Worm (Caenorhabditis elegans) whole organism, L1 larva: ENCODE results near the gene W09C2.8.
A peak's percentile ranks its signal among the peaks of the same experiment; 100 is the strongest.

Experiments used
- C34B4.2 ChIP-seq: sonication (generic microtip); optimal IDR thresholded peaks from 2 replicates; lab custom pipeline; 2017; ENCODE audit warnings: mild to moderate bottlenecking, missing genetic modification characterization, missing compliant biosample characterization
- F16B12.6 ChIP-seq: fragments of 150-350 bp; optimal IDR thresholded peaks from 2 replicates; lab custom pipeline; 2014; ENCODE audit warnings: missing biosample characterization, missing genetic modification characterization
- aha-1 ChIP-seq: fragments of 150-350 bp; optimal IDR thresholded peaks from 2 replicates; lab custom pipeline; 2014; ENCODE audit warnings: missing biosample characterization, missing genetic modification characterization
- aly-2 ChIP-seq: fragments of 150-350 bp; optimal IDR thresholded peaks from 2 replicates; lab custom pipeline; 2014; ENCODE audit warnings: missing biosample characterization, missing genetic modification characterization
- blmp-1 ChIP-seq: fragments of 150-350 bp; optimal IDR thresholded peaks from 2 replicates; lab custom pipeline; 2014; ENCODE audit warnings: missing biosample characterization, missing genetic modification characterization
- ceh-63 ChIP-seq: fragments of 200-800 bp; sonication (Bioruptor generic); optimal IDR thresholded peaks from 2 replicates; lab custom pipeline; 2018; ENCODE audit warnings: mild to moderate bottlenecking, missing genetic modification characterization, missing compliant biosample characterization
- ceh-8 ChIP-seq: fragments of 200-800 bp; sonication (Bioruptor generic); optimal IDR thresholded peaks from 2 replicates; lab custom pipeline; 2018; ENCODE audit warnings: mild to moderate bottlenecking, missing genetic modification characterization, moderate library complexity, missing compliant biosample characterization
- ceh-82 ChIP-seq, 3 experiments: fragments of 150-350 bp in 1 of 3; sonication (generic microtip) in 2 of 3; optimal IDR thresholded peaks; 2 replicates each; lab custom pipeline; 2014 to 2017; ENCODE audit warnings: missing biosample characterization in 3 of 3, missing genetic modification characterization in 3 of 3
- ceh-88 ChIP-seq: fragments of 200-800 bp; sonication (Bioruptor generic); IDR thresholded peaks from 2 replicates; pipeline ENCODE4 v1.3.6; 2022; ENCODE audit warnings: missing genetic modification characterization, missing compliant biosample characterization
- dpl-1 ChIP-seq, 3 experiments: fragments of 150-350 bp in 2 of 3; sonication (generic microtip) in 1 of 3; optimal IDR thresholded peaks; 2 replicates each; lab custom pipeline; 2014 to 2017; ENCODE audit warnings: missing biosample characterization in 3 of 3, missing genetic modification characterization in 3 of 3, missing genetic modification reagents in 3 of 3
- dsc-1 ChIP-seq: sonication (generic microtip); optimal IDR thresholded peaks from 2 replicates; lab custom pipeline; 2016; ENCODE audit warnings: mild to moderate bottlenecking, missing genetic modification characterization, missing compliant biosample characterization
- egl-13 ChIP-seq: sonication (generic microtip); optimal IDR thresholded peaks from 2 replicates; lab custom pipeline; 2016; ENCODE audit warnings: missing genotype, missing genetic modification reagents, missing genetic modification characterization, missing compliant biosample characterization
- egl-27 ChIP-seq, 2 experiments: fragments of 150-350 bp in 1 of 2; sonication (generic microtip); optimal IDR thresholded peaks; 3 replicates each; lab custom pipeline; 2017 to 2018; ENCODE audit warnings: missing biosample characterization in 2 of 2, missing genetic modification characterization in 2 of 2, missing genetic modification reagents in 2 of 2
- elt-3 ChIP-seq, 6 experiments: fragments of 150-350 bp in 1 of 6; sonication (generic microtip); optimal IDR thresholded peaks; 2 replicates each; lab custom pipeline; 2017 to 2018; ENCODE audit warnings: missing biosample characterization in 6 of 6, missing genetic modification characterization in 6 of 6, inconsistent platforms in 1 of 6
- ets-5 ChIP-seq: fragments of 200-800 bp; sonication (Bioruptor generic); IDR thresholded peaks from 2 replicates; pipeline ENCODE4 v1.3.6; 2022; ENCODE audit warnings: missing genetic modification characterization, missing compliant biosample characterization
- fkh-10 ChIP-seq: sonication (generic microtip); optimal IDR thresholded peaks from 2 replicates; lab custom pipeline; 2017; ENCODE audit warnings: missing biosample characterization, missing genetic modification reagents, missing genetic modification characterization
- fkh-8 ChIP-seq: sonication (generic microtip); optimal IDR thresholded peaks from 2 replicates; lab custom pipeline; 2016; ENCODE audit warnings: mild to moderate bottlenecking, missing genetic modification characterization, missing compliant biosample characterization
- hlh-17 ChIP-seq: fragments of 200-800 bp; sonication (Bioruptor generic); optimal IDR thresholded peaks from 2 replicates; lab custom pipeline; 2018; ENCODE audit warnings: missing genetic modification characterization, mild to moderate bottlenecking, missing compliant biosample characterization, moderate library complexity, borderline replicate concordance
- hlh-4 ChIP-seq: sonication (generic microtip); optimal IDR thresholded peaks from 2 replicates; lab custom pipeline; 2016; ENCODE audit warnings: mild to moderate bottlenecking, missing genetic modification characterization, missing compliant biosample characterization
- hpl-2 ChIP-seq: fragments of 150-350 bp; optimal IDR thresholded peaks from 2 replicates; lab custom pipeline; 2014; ENCODE audit warnings: missing biosample characterization, missing genetic modification reagents, missing genetic modification characterization
- isw-1 ChIP-seq: fragments of 200-800 bp; sonication (Bioruptor generic); IDR thresholded peaks from 2 replicates; pipeline ENCODE4 v1.3.6; 2022; ENCODE audit warnings: missing genetic modification characterization, missing compliant biosample characterization
- lir-3 ChIP-seq: sonication (generic microtip); optimal IDR thresholded peaks from 2 replicates; lab custom pipeline; 2016; ENCODE audit warnings: mild to moderate bottlenecking, missing genetic modification characterization, moderate library complexity, missing compliant biosample characterization; ENCODE audit not compliant: poor library complexity
- lsy-2 ChIP-seq, 2 experiments: fragments of 150-350 bp; optimal IDR thresholded peaks; 2 replicates each; lab custom pipeline; 2014; ENCODE audit warnings: missing biosample characterization in 2 of 2, missing genetic modification characterization in 2 of 2
- mab-9 ChIP-seq: fragments of 200-800 bp; sonication (Bioruptor generic); IDR thresholded peaks from 2 replicates; pipeline ENCODE4 v1.3.6; 2022; ENCODE audit warnings: missing genetic modification reagents, missing genetic modification characterization, missing compliant biosample characterization
- mdl-1 ChIP-seq, 2 experiments: fragments of 150-350 bp; optimal IDR thresholded peaks; 2 replicates each; lab custom pipeline; 2014 to 2017; ENCODE audit warnings: missing biosample characterization in 2 of 2, missing genetic modification characterization in 2 of 2, inconsistent platforms in 1 of 2
- mef-2 ChIP-seq: fragments of 150-350 bp; optimal IDR thresholded peaks from 2 replicates; lab custom pipeline; 2014; ENCODE audit warnings: missing biosample characterization, missing genetic modification characterization
- nhr-11 ChIP-seq: fragments of 150-350 bp; optimal IDR thresholded peaks from 2 replicates; lab custom pipeline; 2014; ENCODE audit warnings: missing biosample characterization, missing genetic modification characterization
- nhr-19 ChIP-seq: fragments of 200-800 bp; sonication (Bioruptor generic); conservative IDR thresholded peaks from 2 replicates; pipeline ENCODE4 v1.3.6; 2022; ENCODE audit warnings: missing genetic modification characterization, missing compliant biosample characterization
- nhr-28 ChIP-seq: fragments of 150-350 bp; optimal IDR thresholded peaks from 2 replicates; lab custom pipeline; 2014; ENCODE audit warnings: missing biosample characterization, missing genetic modification characterization
- nhr-47 ChIP-seq: sonication (generic microtip); optimal IDR thresholded peaks from 2 replicates; lab custom pipeline; 2016; ENCODE audit warnings: mild to moderate bottlenecking, missing genetic modification characterization, moderate library complexity, missing compliant biosample characterization
- nhr-71 ChIP-seq: sonication (generic microtip); optimal IDR thresholded peaks from 2 replicates; lab custom pipeline; 2016; ENCODE audit warnings: mild to moderate bottlenecking, missing genetic modification characterization, moderate library complexity, missing compliant biosample characterization
- nhr-76 ChIP-seq: sonication (generic microtip); optimal IDR thresholded peaks from 2 replicates; lab custom pipeline; 2017; ENCODE audit warnings: missing biosample characterization, missing genetic modification characterization
- nhr-85 ChIP-seq: sonication (generic microtip); peaks from one replicate; lab custom pipeline; 2016; ENCODE audit warnings: missing genetic modification characterization, inconsistent platforms, missing compliant biosample characterization
- nhr-90 ChIP-seq: sonication (generic microtip); optimal IDR thresholded peaks from 2 replicates; lab custom pipeline; 2016; ENCODE audit warnings: mild to moderate bottlenecking, missing genetic modification characterization, missing compliant biosample characterization; ENCODE audit not compliant: poor library complexity
- pax-3 ChIP-seq: fragments of 200-800 bp; sonication (Bioruptor generic); optimal IDR thresholded peaks from 2 replicates; lab custom pipeline; 2018; ENCODE audit warnings: mild to moderate bottlenecking, missing genetic modification characterization, moderate library complexity, missing compliant biosample characterization
- pqm-1 ChIP-seq: sonication (generic microtip); optimal IDR thresholded peaks from 3 replicates; lab custom pipeline; 2017; ENCODE audit warnings: missing biosample characterization, missing genetic modification characterization
- snpc-4 ChIP-seq: fragments of 150-350 bp; optimal IDR thresholded peaks from 2 replicates; lab custom pipeline; 2014; ENCODE audit warnings: missing biosample characterization, missing genetic modification characterization
- snu-23 ChIP-seq: sonication (generic microtip); optimal IDR thresholded peaks from 2 replicates; lab custom pipeline; 2016; ENCODE audit warnings: missing genetic modification characterization, missing compliant biosample characterization
- sup-37 ChIP-seq: fragments of 200-800 bp; sonication (Bioruptor generic); optimal IDR thresholded peaks from 2 replicates; lab custom pipeline; 2018; ENCODE audit warnings: mild to moderate bottlenecking, missing genetic modification characterization, missing compliant biosample characterization
- tbx-2 ChIP-seq: sonication (generic microtip); optimal IDR thresholded peaks from 2 replicates; lab custom pipeline; 2016; ENCODE audit warnings: missing genetic modification characterization, missing compliant biosample characterization
- unc-30 ChIP-seq: sonication (generic microtip); optimal IDR thresholded peaks from 2 replicates; lab custom pipeline; 2017; ENCODE audit warnings: missing biosample characterization, missing genetic modification characterization
- unc-62 ChIP-seq: fragments of 150-350 bp; optimal IDR thresholded peaks from 2 replicates; lab custom pipeline; 2014; ENCODE audit warnings: missing biosample characterization, missing genetic modification reagents, missing genetic modification characterization
- unc-86 ChIP-seq: sonication (generic microtip); optimal IDR thresholded peaks from 2 replicates; lab custom pipeline; 2016; ENCODE audit warnings: missing genetic modification characterization, missing compliant biosample characterization
- xbp-1 ChIP-seq: sonication (generic microtip); optimal IDR thresholded peaks from 2 replicates; lab custom pipeline; 2016; ENCODE audit warnings: missing genetic modification characterization, missing compliant biosample characterization

The W09C2.8 gene

DNA sequence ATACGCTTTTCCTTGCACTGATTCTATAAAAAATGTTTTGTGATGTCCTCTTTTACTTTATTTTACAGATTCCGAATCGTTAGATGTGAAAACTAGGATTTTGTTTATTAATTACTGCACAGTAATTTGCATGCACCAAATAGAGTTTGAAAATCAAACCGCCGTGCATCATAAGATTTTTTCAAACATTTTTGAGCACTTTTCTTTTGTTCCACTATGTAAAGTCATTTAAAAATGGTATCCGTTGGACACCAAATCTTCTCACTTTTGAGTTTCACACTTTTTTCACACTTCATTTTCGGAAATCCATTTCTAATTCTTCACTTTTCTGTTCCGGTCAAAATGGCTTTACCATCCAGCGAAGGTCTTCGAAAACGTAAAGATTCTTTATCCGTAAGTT, 19.0 kb upstream of the W09C2.8 start, which contains the start of gene degl-2:
Gene degl-2, plus strand, starts transcription at position 301 of the 400 bp plus-strand sequence.
- TF ChIP-seq ceh-88 (GFP tag; lab: Robert Waterston, UW) (no peak), lsy-2 (tag; optimal IDR thresholded peaks at IDR 0.05; lab: Kevin White, UChicago) (no peak), hlh-4 (tag; lab: Kevin White, UChicago) (no peak), mef-2 (no peak), F16B12.6 (tag; lab: Kevin White, UChicago) (no peak), nhr-90 (tag; lab: Kevin White, UChicago) (no peak), lir-3 (tag; lab: Kevin White, UChicago) (no peak), unc-62 (GFP tag; lab: Kevin White, UChicago) (no peak), nhr-19 (no peak), mdl-1 (tag; optimal IDR thresholded peaks at IDR 0.05; lab: Kevin White, UChicago) (no peak), ceh-63 (GFP tag; lab: Kevin White, UChicago) (no peak), elt-3 (tag; optimal IDR thresholded peaks at IDR 0.05; lab: Kevin White, UChicago) (no peak), fkh-10 (no peak), nhr-11 (tag; lab: Kevin White, UChicago) (no peak)
- TF ChIP-seq, all 84 proteins: peak for 0

DNA sequence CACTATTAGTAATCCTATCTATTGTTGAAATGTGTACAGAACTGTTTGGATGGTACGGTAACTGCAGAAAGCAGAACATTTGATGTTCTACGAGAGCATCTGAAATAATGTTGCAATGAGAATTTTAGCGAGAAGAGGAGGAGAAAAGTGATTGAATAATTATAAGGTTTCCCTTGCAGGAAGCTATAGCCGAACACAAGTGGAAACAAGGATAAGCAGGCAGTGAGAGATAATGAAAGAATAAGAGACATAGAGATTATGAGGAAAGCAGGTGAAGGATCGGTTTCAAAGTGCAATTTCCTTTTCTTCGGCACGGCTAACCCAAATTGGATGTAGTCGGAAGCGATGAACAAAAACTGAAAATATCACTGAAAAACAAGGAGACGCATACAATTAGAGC, 17.8 kb upstream of the W09C2.8 start, which contains the start of gene del-2:
Gene del-2, minus strand, starts transcription at position 101 of the 400 bp plus-strand sequence.
- peak; percentile 17 for TF ChIP-seq dsc-1 (tag; lab: Kevin White, UChicago)
- no peak for TF ChIP-seq nhr-71
- TF ChIP-seq egl-27 (tag; optimal IDR thresholded peaks at IDR 0.05; lab: Kevin White, UChicago) = no peak
- TF ChIP-seq fkh-8 (tag; lab: Kevin White, UChicago) = peak; percentile 67
- peak; percentile 6 for TF ChIP-seq nhr-47
- TF ChIP-seq, all 84 proteins: peak for 3

ce11 chrIV:9634848-9635247, 10.7 kb upstream of the W09C2.8 start, which contains the start of gene mca-1:
mca-1 (minus strand) TSS chrIV:9634948.
- TF ChIP-seq sup-37 (GFP tag; lab: Kevin White, UChicago) = no peak
- no peak for TF ChIP-seq ceh-82 (tag; optimal IDR thresholded peaks at IDR 0.05; lab: Kevin White, UChicago)

ce11 chrIV:9633889-9634288, 9.7 kb upstream of the W09C2.8 start:
- TF ChIP-seq mab-9 (GFP tag; lab: Robert Waterston, UW) (no peak), nhr-85 (peak; percentile 73), blmp-1 (tag; lab: Kevin White, UChicago) (peak; percentile 62)
- TF ChIP-seq, all 84 proteins: peak for 2

- no peak for TF ChIP-seq xbp-1
- no peak for TF ChIP-seq dpl-1 (GFP tag; optimal IDR thresholded peaks at IDR 0.05; lab: Kevin White, UChicago)
- no peak for TF ChIP-seq unc-30 (tag; lab: Kevin White, UChicago)
- TF ChIP-seq hlh-4 (tag; lab: Kevin White, UChicago) = no peak
- TF ChIP-seq hpl-2 (GFP tag; lab: Kevin White, UChicago) = no peak
- no peak for TF ChIP-seq pqm-1 (tag; lab: Kevin White, UChicago)
- no peak for TF ChIP-seq ets-5 (GFP tag; lab: Robert Waterston, UW)
- no peak for TF ChIP-seq aha-1 (tag; lab: Kevin White, UChicago)
- TF ChIP-seq ceh-8 (GFP tag; lab: Kevin White, UChicago) = no peak
- peak in 1 of 2 experiments; percentile 17 for TF ChIP-seq mdl-1 (tag; optimal IDR thresholded peaks at IDR 0.05; lab: Kevin White, UChicago)
- TF ChIP-seq C34B4.2 (tag; lab: Kevin White, UChicago) = no peak
- TF ChIP-seq snpc-4 = no peak
- TF ChIP-seq elt-3 (tag; optimal IDR thresholded peaks at IDR 0.05; lab: Kevin White, UChicago) = peak in 4 of 6 experiments; percentile 53 to 63 (median 56)
- no peak for TF ChIP-seq unc-86 (tag; lab: Kevin White, UChicago)
- TF ChIP-seq aly-2 (tag; lab: Kevin White, UChicago) = no peak
- TF ChIP-seq egl-13 = no peak
- no peak for TF ChIP-seq isw-1 (GFP tag; lab: Robert Waterston, UW)
- TF ChIP-seq tbx-2 (tag; lab: Kevin White, UChicago) = no peak
- TF ChIP-seq nhr-47 = no peak
- TF ChIP-seq blmp-1 (tag; lab: Kevin White, UChicago) = peak; percentile 46
- TF ChIP-seq nhr-76 = no peak
- TF ChIP-seq hlh-17 (GFP tag; lab: Kevin White, UChicago) = no peak
- no peak for TF ChIP-seq unc-62 (GFP tag; lab: Kevin White, UChicago)
- no peak for TF ChIP-seq ceh-82 (tag; optimal IDR thresholded peaks at IDR 0.05; lab: Kevin White, UChicago)
- TF ChIP-seq nhr-28 = no peak
- no peak for TF ChIP-seq pax-3
- no peak for TF ChIP-seq snu-23 (GFP tag; lab: Kevin White, UChicago)
Measured at ce11 chrIV:9632966-9633494, 8.9 kb upstream of the W09C2.8 start.
